Fruit fly (Drosophila melanogaster): Measurements from ENCODE around the gene CG10591.

The CG10591 gene

DNA sequence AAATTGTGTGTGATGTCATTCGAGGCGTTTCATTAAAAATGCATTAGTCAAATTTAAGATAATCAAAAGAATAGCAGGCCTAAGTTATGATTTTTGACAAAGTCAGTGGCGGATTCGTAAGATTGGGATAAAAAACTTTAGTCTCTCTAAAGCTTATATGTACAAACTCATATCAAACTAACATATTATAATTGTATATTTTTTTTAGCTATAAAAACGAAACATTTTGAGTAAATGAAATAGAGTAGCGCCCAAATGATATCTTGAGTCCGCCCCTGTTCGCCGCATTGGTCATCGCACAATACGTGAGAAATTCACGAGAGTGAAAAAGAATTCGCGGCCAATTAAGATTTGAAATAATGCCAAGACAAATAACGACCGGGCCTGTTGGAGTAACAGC, 45.1 kb downstream of the CG10591 start (continued):
- TF ChIP-seq CG1647 (GFP tag; optimal IDR thresholded peaks at IDR 0.05) (no peak), Hmr (GFP tag; optimal IDR thresholded peaks at IDR 0.05) (peak; percentile 43), Eip74EF (GFP tag; optimal IDR thresholded peaks at IDR 0.05) (no peak), crp (GFP tag; optimal IDR thresholded peaks at IDR 0.05) (no peak), ERR (GFP tag; optimal IDR thresholded peaks at IDR 0.05) (no peak), CG5180 (GFP tag; optimal IDR thresholded peaks at IDR 0.05) (no peak), gsb (GFP tag; IDR thresholded peaks at IDR 0.05) (peak; percentile 58), CG8388 (GFP tag; optimal IDR thresholded peaks at IDR 0.05) (no peak), CG14667 (GFP tag; IDR thresholded peaks at IDR 0.05) (peak; percentile 71), pfk (GFP tag; optimal IDR thresholded peaks at IDR 0.05) (no peak), D19A (tag; optimal IDR thresholded peaks at IDR 0.05) (no peak), btn (GFP tag; optimal IDR thresholded peaks at IDR 0.05) (no peak), Dad (GFP tag; optimal IDR thresholded peaks at IDR 0.05) (no peak), Kr (GFP tag; optimal IDR thresholded peaks at IDR 0.05) (no peak), odd (GFP tag; optimal IDR thresholded peaks at IDR 0.05) (no peak), twi (tag; optimal IDR thresholded peaks at IDR 0.05) (no peak), usp (GFP tag; optimal IDR thresholded peaks at IDR 0.05) (no peak), cg (GFP tag; optimal IDR thresholded peaks at IDR 0.05) (no peak), dimm (GFP tag; IDR thresholded peaks at IDR 0.05) (no peak), CG18599 (GFP tag; optimal IDR thresholded peaks at IDR 0.05) (no peak), stwl (tag; optimal IDR thresholded peaks at IDR 0.05) (no peak), row (GFP tag; IDR thresholded peaks at IDR 0.05) (peak; percentile 73), CG9817 (tag; optimal IDR thresholded peaks at IDR 0.05) (peak; percentile 55), ttk (GFP tag; IDR thresholded peaks at IDR 0.05) (peak; percentile 49; the same call in 1 of the 2 replicates), CG4820 (GFP tag; optimal IDR thresholded peaks at IDR 0.05) (peak; percentile 12), sug (tag; optimal IDR thresholded peaks at IDR 0.05) (peak; percentile 31), vvl (GFP tag; IDR thresholded peaks at IDR 0.05) (peak; percentile 56), tll (GFP tag; optimal IDR thresholded peaks at IDR 0.05) (no peak), otp (GFP tag; IDR thresholded peaks at IDR 0.05) (no peak), ase (GFP tag; IDR thresholded peaks at IDR 0.05) (no peak), CG17829 (tag; optimal IDR thresholded peaks at IDR 0.05) (no peak), tio (GFP tag; optimal IDR thresholded peaks at IDR 0.05) (peak; percentile 24), CG32767 (GFP tag; IDR thresholded peaks at IDR 0.05) (no peak), Atf6 (GFP tag; IDR thresholded peaks at IDR 0.05) (peak; percentile 56), slbo (GFP tag; IDR thresholded peaks at IDR 0.05) (peak; percentile 81), tin (GFP tag; optimal IDR thresholded peaks at IDR 0.05) (peak; percentile 35), B-H2 (GFP tag; optimal IDR thresholded peaks at IDR 0.05) (no peak), Dfd (GFP tag; optimal IDR thresholded peaks at IDR 0.05) (no peak), Hand (GFP tag; optimal IDR thresholded peaks at IDR 0.05) (no peak), fd3F (GFP tag; optimal IDR thresholded peaks at IDR 0.05) (peak; percentile 58), shn (GFP tag; optimal IDR thresholded peaks at IDR 0.05) (no peak), oc (tag; optimal IDR thresholded peaks at IDR 0.05) (no peak), CG18619 (GFP tag; optimal IDR thresholded peaks at IDR 0.05) (peak; percentile 19), CG14965 (GFP tag; optimal IDR thresholded peaks at IDR 0.05; ENCODE audit: borderline replicate concordance) (no peak), Neu2 (GFP tag; optimal IDR thresholded peaks at IDR 0.05; ENCODE audit: borderline replicate concordance) (no peak), CG12391 (tag; optimal IDR thresholded peaks at IDR 0.05) (no peak), CG3065 (GFP tag; optimal IDR thresholded peaks at IDR 0.05) (no peak), CG1529 (GFP tag; optimal IDR thresholded peaks at IDR 0.05) (no peak), fd102C (GFP tag; optimal IDR thresholded peaks at IDR 0.05) (no peak), scrt (GFP tag; optimal IDR thresholded peaks at IDR 0.05) (no peak), CG7745 (tag; optimal IDR thresholded peaks at IDR 0.05) (no peak)
